Worm (Caenorhabditis elegans) whole organism, late embryonic: ENCODE results near the gene cmtr-2.

Source experiments
- F13H6.1 ChIP-seq: sonication (generic microtip); optimal IDR thresholded peaks from 2 replicates; lab custom pipeline; 2016; ENCODE audit warnings: missing genetic modification characterization, missing compliant biosample characterization
- ceh-2 ChIP-seq: sonication (generic microtip); optimal IDR thresholded peaks from 2 replicates; lab custom pipeline; 2016; ENCODE audit warnings: missing genotype, missing genetic modification characterization, missing compliant biosample characterization
- ceh-24 ChIP-seq: sonication (generic microtip); optimal IDR thresholded peaks from 2 replicates; lab custom pipeline; 2016; ENCODE audit warnings: mild to moderate bottlenecking, missing genetic modification characterization, missing compliant biosample characterization
- elt-2 ChIP-seq: sonication (generic microtip); optimal IDR thresholded peaks from 2 replicates; lab custom pipeline; 2016; ENCODE audit warnings: missing genetic modification reagents, missing genetic modification characterization, missing compliant biosample characterization
- fkh-10 ChIP-seq: fragments of 150-350 bp; optimal IDR thresholded peaks from 2 replicates; lab custom pipeline; 2014; ENCODE audit warnings: missing biosample characterization, missing genetic modification reagents, missing genetic modification characterization
- hlh-13 ChIP-seq: fragments of 200-800 bp; sonication (Bioruptor generic); optimal IDR thresholded peaks from 2 replicates; lab custom pipeline; 2018; ENCODE audit warnings: mild to moderate bottlenecking, missing genetic modification characterization, missing compliant biosample characterization
- hlh-8 ChIP-seq: sonication (generic microtip); optimal IDR thresholded peaks from 2 replicates; lab custom pipeline; 2016; ENCODE audit warnings: missing genotype, missing genetic modification characterization, missing compliant biosample characterization
- lim-6 ChIP-seq: sonication (generic microtip); optimal IDR thresholded peaks from 2 replicates; lab custom pipeline; 2016; ENCODE audit warnings: missing genetic modification characterization, missing compliant biosample characterization
- nhr-11 ChIP-seq: fragments of 150-350 bp; optimal IDR thresholded peaks from 2 replicates; lab custom pipeline; 2014; ENCODE audit warnings: missing biosample characterization, missing genetic modification characterization
- odd-2 ChIP-seq: sonication (generic microtip); optimal IDR thresholded peaks from 2 replicates; lab custom pipeline; 2017; ENCODE audit warnings: antibody characterized with exemption, mild to moderate bottlenecking, missing genetic modification characterization, missing compliant biosample characterization

- TF ChIP-seq odd-2 (tag; lab: Kevin White, UChicago) (no peak), nhr-11 (no peak), hlh-13 (no peak), ceh-2 (no peak), elt-2 (tag; lab: Kevin White, UChicago) (no peak), lim-6 (no peak), fkh-10 (GFP tag; lab: Kevin White, UChicago) (no peak), hlh-8 (no peak), F13H6.1 (tag; lab: Kevin White, UChicago) (no peak), ceh-24 (tag; lab: Kevin White, UChicago) (no peak)
These were observed 4.7 kb downstream of the cmtr-2 start, which contains the start of gene C13B9.2 for ce11 chrIII:6619952-6620351.
